Fruit fly (Drosophila melanogaster): Measurements from ENCODE around the gene FASN1.

dm6 chr2L:3055710-3056447, 519 bp upstream of the FASN1 start:
- peak; percentile 47 for TF ChIP-seq rgr (GFP tag; optimal IDR thresholded peaks at IDR 0.05)
- TF ChIP-seq dsf (GFP tag; optimal IDR thresholded peaks at IDR 0.05; ENCODE audit: borderline replicate concordance), result no peak
- TF ChIP-seq tai (GFP tag; optimal IDR thresholded peaks at IDR 0.05), result no peak
- TF ChIP-seq OdsH (GFP tag; optimal IDR thresholded peaks at IDR 0.05), result peak; percentile 67
- TF ChIP-seq usp (GFP tag; optimal IDR thresholded peaks at IDR 0.05), result no peak
- TF ChIP-seq Rel (GFP tag; optimal IDR thresholded peaks at IDR 0.05), result no peak
- peak; percentile 24 for TF ChIP-seq Rel (tag; optimal IDR thresholded peaks at IDR 0.05)
- TF ChIP-seq Myc (optimal IDR thresholded peaks at IDR 0.05), result no peak
- peak; percentile 38 for TF ChIP-seq h (GFP tag; optimal IDR thresholded peaks at IDR 0.05)
- TF ChIP-seq GATAd (GFP tag; optimal IDR thresholded peaks at IDR 0.05), result no peak
- no peak for TF ChIP-seq Dfd (GFP tag; optimal IDR thresholded peaks at IDR 0.05)
- TF ChIP-seq dl (GFP tag; optimal IDR thresholded peaks at IDR 0.05; ENCODE audit: insufficient read depth in 1 of 2, partially characterized antibody in 2 of 2), result no peak
- no peak for TF ChIP-seq lola (GFP tag; optimal IDR thresholded peaks at IDR 0.05)
- no peak for TF ChIP-seq brk (GFP tag; optimal IDR thresholded peaks at IDR 0.05)
- no peak for TF ChIP-seq Hr83 (GFP tag; optimal IDR thresholded peaks at IDR 0.05; ENCODE audit: poor library complexity, severe bottlenecking)
